Worm (Caenorhabditis elegans): ENCODE measurements around the gene ZK930.6.

DNA sequence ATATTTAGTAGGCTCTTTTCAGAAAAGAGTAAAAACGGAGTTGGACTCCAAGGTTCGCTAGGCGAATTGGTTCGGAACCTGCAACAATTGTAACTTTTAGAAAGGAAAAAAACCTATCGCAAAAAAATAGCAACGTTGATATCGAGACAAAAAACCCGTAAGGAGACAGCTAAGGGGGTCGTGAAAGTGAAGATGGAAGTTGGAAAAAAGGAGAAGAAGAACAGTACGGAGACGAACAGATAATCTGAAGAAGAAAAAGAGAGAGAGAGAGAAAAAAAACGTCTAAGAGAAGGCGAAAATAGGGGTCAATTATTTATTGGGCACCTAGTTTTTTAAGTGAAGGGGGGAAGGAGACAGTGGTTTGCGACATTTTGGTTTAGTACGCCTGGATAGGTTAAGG is 51.5 kb downstream of the ZK930.6 start, which contains the start of gene lin-29:
- TF ChIP-seq T23F11.4 (GFP tag; optimal IDR thresholded peaks at IDR 0.05) (no peak), unc-55 (GFP tag; optimal IDR thresholded peaks at IDR 0.05) (no peak), ceh-19 (GFP tag; optimal IDR thresholded peaks at IDR 0.05) (no peak), sox-4 (tag; optimal IDR thresholded peaks at IDR 0.05) (no peak), nfya-1 (tag; optimal IDR thresholded peaks at IDR 0.05) (no peak), lin-11 (tag; optimal IDR thresholded peaks at IDR 0.05) (no peak), ceh-34 (tag; optimal IDR thresholded peaks at IDR 0.05) (no peak), rnt-1 (tag; optimal IDR thresholded peaks at IDR 0.05) (no peak)
